Fruit fly (Drosophila melanogaster): ENCODE data around the gene Kaz1-ORFB.

- TF ChIP-seq Dll (optimal IDR thresholded peaks at IDR 0.05) (no peak), pan (optimal IDR thresholded peaks at IDR 0.05) (no peak)
These were observed 38.5 kb upstream of the Kaz1-ORFB start for dm6 chr3L:177938-178337.
